Fruit fly (Drosophila melanogaster): ENCODE data around the gene CG32121.

The CG32121 gene

dm6 chr3L:13424068-13424467 lies 1.9 kb upstream of the CG32121 start, which contains the start of gene CG33263:
Gene CG33263 (minus strand): TSS chr3L:13424168.
- no peak for TF ChIP-seq noc (tag; optimal IDR thresholded peaks at IDR 0.05)

DNA sequence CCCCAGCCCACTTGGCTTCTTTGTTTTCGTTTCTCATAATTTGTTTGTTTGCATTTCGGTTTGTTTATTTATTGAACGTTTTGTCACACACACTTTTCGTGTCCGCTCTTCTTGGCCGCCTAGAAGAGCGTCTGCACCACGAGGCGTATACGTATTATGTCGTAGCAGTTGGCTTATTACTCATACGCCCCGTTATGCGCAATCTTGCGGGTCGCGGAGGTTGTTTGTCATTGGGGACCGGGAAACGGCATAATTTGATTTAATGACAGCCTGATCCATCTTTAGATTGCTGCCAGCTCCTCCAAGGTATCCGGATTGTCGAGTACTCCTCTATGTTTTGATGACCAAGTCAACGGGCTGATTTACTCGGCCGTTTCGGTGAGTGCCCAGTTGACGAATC lies 1.9 kb downstream of the CG32121 start:
- TF ChIP-seq noc (tag; optimal IDR thresholded peaks at IDR 0.05): no peak

DNA sequence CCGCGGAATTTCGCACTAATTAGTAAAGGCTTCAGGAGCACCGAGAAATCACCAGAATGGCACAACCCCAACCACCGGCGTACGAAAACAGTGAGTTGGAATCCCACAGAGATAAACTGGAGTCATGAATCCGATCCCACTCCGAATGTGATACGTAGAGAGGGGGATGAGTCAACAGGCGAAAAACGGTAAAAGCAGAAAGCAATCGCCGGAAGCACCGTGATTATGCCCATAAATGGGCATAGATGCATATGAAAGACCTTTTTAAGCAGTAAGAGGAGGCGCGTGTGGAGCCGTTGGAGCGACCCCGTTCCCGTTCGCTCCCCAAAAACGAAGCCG lies 9.3 kb downstream of the CG32121 start:
- TF ChIP-seq noc (tag; optimal IDR thresholded peaks at IDR 0.05): no peak

dm6 chr3L:13412200-13412885 lies 9.8 kb downstream of the CG32121 start, which contains the start of the genes CG10222 and flr:
Gene CG10222 (minus strand): TSS chr3L:13412453.
Gene flr (plus strand): TSS chr3L:13412843.
- TF ChIP-seq noc (tag; optimal IDR thresholded peaks at IDR 0.05): no peak

dm6 chr3L:13410999-13411398 lies 11.1 kb downstream of the CG32121 start:
- no peak for TF ChIP-seq noc (tag; optimal IDR thresholded peaks at IDR 0.05)

dm6 chr3L:13409809-13410521 lies 12.2 kb downstream of the CG32121 start:
- no peak for TF ChIP-seq noc (tag; optimal IDR thresholded peaks at IDR 0.05)

DNA sequence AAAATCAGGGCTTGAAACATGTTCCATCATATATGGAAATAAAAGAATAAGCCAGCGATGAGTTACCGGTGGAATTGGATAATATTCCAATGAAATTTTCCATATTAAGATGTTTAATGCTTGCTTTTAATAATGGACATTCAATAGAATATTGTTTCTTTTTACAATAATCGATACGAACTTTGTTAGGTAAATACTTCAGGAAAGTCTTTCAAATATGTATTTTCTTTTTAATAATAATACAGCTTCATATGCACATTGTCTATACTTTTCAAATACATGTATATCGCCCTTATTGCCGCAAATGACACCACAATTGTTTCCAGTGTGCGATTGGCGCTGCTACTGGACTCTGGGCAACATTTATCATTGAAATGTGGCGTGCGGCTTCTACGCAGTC lies 15.3 kb downstream of the CG32121 start:
- TF ChIP-seq noc (tag; optimal IDR thresholded peaks at IDR 0.05): no peak

- no peak for TF ChIP-seq noc (tag; optimal IDR thresholded peaks at IDR 0.05)
These were observed 18.8 kb downstream of the CG32121 start for dm6 chr3L:13403141-13403867.

- no peak for TF ChIP-seq noc (tag; optimal IDR thresholded peaks at IDR 0.05)
These were observed 21.2 kb downstream of the CG32121 start, which contains the start of gene sens for dm6 chr3L:13400872-13401418. Gene sens (minus strand): TSS chr3L:13401125.

DNA sequence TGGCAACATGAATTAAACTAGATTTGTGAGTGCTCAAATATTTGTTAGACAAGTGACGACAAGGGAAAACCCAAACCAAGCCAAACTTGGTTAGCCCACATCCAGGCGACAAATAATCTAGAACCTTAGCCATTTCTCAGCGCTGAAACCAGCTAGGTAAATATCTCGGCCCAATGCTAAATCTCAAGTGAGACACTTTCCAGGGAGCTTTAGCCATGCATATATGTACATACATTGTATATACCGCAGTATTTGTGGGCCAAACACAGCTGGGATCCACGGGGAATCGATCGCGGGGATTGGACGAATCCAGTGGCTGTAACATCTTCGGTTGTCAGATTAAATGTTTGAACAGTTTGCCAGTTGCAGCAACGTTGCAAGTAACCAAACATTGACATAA lies 24.5 kb downstream of the CG32121 start:
- no peak for TF ChIP-seq noc (tag; optimal IDR thresholded peaks at IDR 0.05)

dm6 chr3L:13393538-13393937 lies 28.6 kb downstream of the CG32121 start:
- no peak for TF ChIP-seq noc (tag; optimal IDR thresholded peaks at IDR 0.05)

- no peak for TF ChIP-seq noc (tag; optimal IDR thresholded peaks at IDR 0.05)
These were observed 32.3 kb downstream of the CG32121 start, which contains the start of gene Poc1 for dm6 chr3L:13389834-13390233. Gene Poc1 (minus strand): TSS chr3L:13390006.

DNA sequence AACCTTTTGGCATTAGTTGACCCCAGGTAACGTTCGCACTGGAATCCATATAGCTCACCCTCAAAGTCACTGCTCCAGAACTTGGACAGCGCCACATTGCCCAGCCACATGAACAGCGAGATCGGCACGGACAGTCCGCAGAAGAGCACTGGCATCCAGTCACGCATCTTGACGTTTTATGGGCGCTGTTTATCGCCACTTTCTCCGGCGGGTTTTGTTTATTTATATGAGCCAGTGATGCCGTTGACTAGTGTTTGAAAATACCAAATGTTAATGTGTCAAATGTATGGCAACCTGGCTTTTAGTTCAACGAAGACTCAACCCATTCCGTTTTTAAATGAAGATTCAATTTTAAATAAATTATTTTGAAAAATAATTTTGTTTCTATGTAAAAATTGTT lies 34.5 kb downstream of the CG32121 start, which contains the start of gene CG10171:
Gene CG10171, minus strand, starts transcription at position 300 of the 400 bp plus-strand sequence.
- TF ChIP-seq noc (tag; optimal IDR thresholded peaks at IDR 0.05): no peak

DNA sequence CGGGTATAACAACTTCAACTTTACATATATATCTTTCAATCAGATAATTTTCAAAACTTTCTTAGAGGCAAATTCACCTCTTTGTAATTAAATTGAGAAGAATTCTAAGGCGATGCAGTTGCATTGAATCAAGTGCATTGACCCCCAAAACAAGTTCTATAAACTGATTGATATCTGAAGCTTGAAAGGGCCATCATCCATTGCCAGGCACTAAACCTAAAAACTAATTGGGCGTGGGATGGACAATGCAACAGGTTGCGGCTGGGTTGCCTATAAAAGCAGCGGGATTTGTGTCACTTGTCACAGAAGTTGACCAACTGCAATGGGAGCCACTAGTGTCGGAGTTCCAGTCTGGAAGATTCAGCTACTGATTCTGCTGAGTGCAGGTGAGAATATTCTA lies 37.6 kb downstream of the CG32121 start, which contains the start of gene CG14110:
Gene CG14110, plus strand, starts transcription at position 301 of the 400 bp plus-strand sequence.
- no peak for TF ChIP-seq noc (tag; optimal IDR thresholded peaks at IDR 0.05)

dm6 chr3L:13382061-13382815 lies 39.9 kb downstream of the CG32121 start, which contains the start of gene ImpL1:
Gene ImpL1 (plus strand): TSS chr3L:13382765.
- no peak for TF ChIP-seq noc (tag; optimal IDR thresholded peaks at IDR 0.05)

Measured in whole organism, larva.